Fruit fly (Drosophila melanogaster) Kc167 (cell line): ENCODE measurements around the gene Skel.

Experiments
- Myc ChIP-seq: fragments of >200 bp; optimal IDR thresholded peaks from 2 replicates; lab custom pipeline; 2017; ENCODE audit warnings: missing external identifiers
- insv ChIP-seq: fragments of >200 bp; optimal IDR thresholded peaks from 3 replicates; lab custom pipeline; 2018; ENCODE audit warnings: missing external identifiers
- psq ChIP-seq: fragments of >200 bp; optimal IDR thresholded peaks from 2 replicates; lab custom pipeline; 2017; ENCODE audit warnings: missing external identifiers

DNA sequence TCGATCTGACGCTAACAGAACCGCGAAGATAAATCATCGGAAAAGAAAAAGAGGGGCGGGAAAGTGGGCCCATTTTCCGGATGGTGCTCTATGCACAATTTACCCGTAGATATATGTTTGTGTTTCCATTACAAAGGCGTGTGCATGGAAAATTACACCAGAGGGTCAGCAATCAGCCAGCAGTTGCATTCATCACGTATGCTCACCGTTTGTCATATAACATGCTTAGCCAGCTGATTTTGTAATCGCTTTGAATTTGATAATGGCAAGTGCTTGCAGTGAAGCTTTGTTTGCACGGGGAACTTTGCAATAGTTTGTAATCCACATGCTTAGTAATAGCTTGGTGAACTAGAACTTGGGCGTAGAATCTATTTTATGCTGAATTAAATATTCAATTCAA is 6.8 kb upstream of the Skel start:
- TF ChIP-seq insv (lab: Kevin White, UChicago) = no peak
- no peak for TF ChIP-seq Myc (lab: Kevin White, UChicago)
- TF ChIP-seq psq (lab: Kevin White, UChicago) = no peak
